Worm (Caenorhabditis elegans): Measurements from ENCODE around the gene fbxa-150.

- TF ChIP-seq lim-6 (tag; optimal IDR thresholded peaks at IDR 0.05) (no peak), K09A11.1 (tag; optimal IDR thresholded peaks at IDR 0.05; ENCODE audit: insufficient read depth) (no peak), ceh-48 (tag; optimal IDR thresholded peaks at IDR 0.05) (no peak), unc-3 (GFP tag; conservative IDR thresholded peaks at IDR 0.05) (no peak), unc-3 (tag; optimal IDR thresholded peaks at IDR 0.05) (no peak)
Measured at ce11 chrV:20475830-20476229, 46.6 kb upstream of the fbxa-150 start, which contains the start of gene B0250.7.

All from whole organism, late embryonic.